Fruit fly (Drosophila melanogaster): Measurements from ENCODE around the gene Zmynd10.
A peak's percentile ranks its signal among the peaks of the same experiment; 100 is the strongest.

Zmynd10 gene

DNA sequence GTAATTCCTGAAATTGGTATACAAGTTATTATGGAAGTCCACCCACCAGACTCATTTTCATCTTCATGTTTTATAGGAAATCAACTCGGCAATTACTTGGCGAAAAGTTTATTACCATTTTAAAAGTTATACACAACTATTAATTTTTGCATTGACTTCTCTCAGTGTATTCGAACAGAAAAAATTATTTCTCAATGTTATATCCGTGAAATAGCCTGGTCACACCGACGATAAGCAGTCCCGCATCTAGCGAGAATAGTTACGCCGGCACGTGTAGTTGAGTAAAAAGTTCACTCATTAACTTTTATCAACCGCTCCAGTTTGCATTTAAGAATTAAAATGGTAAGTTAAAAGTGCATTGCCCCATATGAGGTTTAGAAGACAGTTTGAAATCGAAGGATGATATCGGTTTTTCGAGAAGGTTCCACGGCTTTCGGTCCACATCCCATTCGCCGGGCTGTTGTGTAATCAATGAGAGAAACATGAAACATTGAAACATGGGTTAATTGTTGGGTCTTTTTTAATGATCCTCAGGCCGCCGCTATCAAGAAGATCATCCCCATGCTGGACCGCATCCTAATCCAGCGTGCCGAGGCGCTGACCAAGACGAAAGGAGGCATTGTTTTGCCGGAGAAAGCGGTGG lies 10.3 kb downstream of the Zmynd10 start, which contains the start of gene CG11267 (continued):
- peak; percentile 67 for TF ChIP-seq slp2 (GFP tag; optimal IDR thresholded peaks at IDR 0.05)
- peak; percentile 84 for TF ChIP-seq onecut (GFP tag; IDR thresholded peaks at IDR 0.05)
- TF ChIP-seq HLHmδ (GFP tag; optimal IDR thresholded peaks at IDR 0.05): no peak
- peak; percentile 60 for TF ChIP-seq nom (GFP tag; optimal IDR thresholded peaks at IDR 0.05)
- TF ChIP-seq CG4820 (GFP tag; optimal IDR thresholded peaks at IDR 0.05): peak; percentile 85
- no peak for TF ChIP-seq gcm2 (GFP tag; optimal IDR thresholded peaks at IDR 0.05)
- peak; percentile 71 for TF ChIP-seq CG7987 (GFP tag; optimal IDR thresholded peaks at IDR 0.05)
- peak; percentile 71 for TF ChIP-seq CG6254 (GFP tag; optimal IDR thresholded peaks at IDR 0.05)
- TF ChIP-seq fd3F (GFP tag; optimal IDR thresholded peaks at IDR 0.05): peak; percentile 56
- TF ChIP-seq crol (GFP tag; IDR thresholded peaks at IDR 0.05): 0 out of 2 replicates have a peak, but pooled peaks have one; percentile 14
- no peak for TF ChIP-seq kni (GFP tag; optimal IDR thresholded peaks at IDR 0.05)
- peak; percentile 82 for TF ChIP-seq zen (tag; optimal IDR thresholded peaks at IDR 0.05)
- no peak for TF ChIP-seq crp (GFP tag; optimal IDR thresholded peaks at IDR 0.05)
- TF ChIP-seq pnt (GFP tag; optimal IDR thresholded peaks at IDR 0.05): peak; percentile 80
- TF ChIP-seq BtbVII (GFP tag; optimal IDR thresholded peaks at IDR 0.05): peak; percentile 87
- peak; percentile 70 for TF ChIP-seq Bteb2 (GFP tag; optimal IDR thresholded peaks at IDR 0.05)
- TF ChIP-seq CG10543 (GFP tag; optimal IDR thresholded peaks at IDR 0.05): peak; percentile 91
- TF ChIP-seq fru (optimal IDR thresholded peaks at IDR 0.05): no peak
- peak; percentile 53 for TF ChIP-seq MESR4 (GFP tag; optimal IDR thresholded peaks at IDR 0.05)
- TF ChIP-seq CG12236 (GFP tag; optimal IDR thresholded peaks at IDR 0.05): no peak
- peak; percentile 27 for TF ChIP-seq disco-r (GFP tag; optimal IDR thresholded peaks at IDR 0.05)
- 0 out of 3 replicates have a peak, but pooled peaks have one; percentile 35 for TF ChIP-seq Opbp (GFP tag; IDR thresholded peaks at IDR 0.05; ENCODE audit: partially characterized antibody)
- peak; percentile 70 for TF ChIP-seq CG10274 (GFP tag; optimal IDR thresholded peaks at IDR 0.05)
- peak; percentile 29; the same call in 1 of the 2 replicates for TF ChIP-seq Dip2 (GFP tag; IDR thresholded peaks at IDR 0.05)
- TF ChIP-seq CG5245 (GFP tag; optimal IDR thresholded peaks at IDR 0.05): peak; percentile 77
- peak; percentile 59 for TF ChIP-seq CG30431 (GFP tag; optimal IDR thresholded peaks at IDR 0.05)
- TF ChIP-seq psq (GFP tag; optimal IDR thresholded peaks at IDR 0.05): peak; percentile 1
- peak; percentile 91 for TF ChIP-seq H15 (GFP tag; IDR thresholded peaks at IDR 0.05)
- peak; percentile 62 for TF ChIP-seq trh (GFP tag; optimal IDR thresholded peaks at IDR 0.05)
- TF ChIP-seq CG32767 (GFP tag; IDR thresholded peaks at IDR 0.05): peak; percentile 62
- peak; percentile 73 for TF ChIP-seq CG7786 (GFP tag; optimal IDR thresholded peaks at IDR 0.05)
- TF ChIP-seq CG5180 (GFP tag; optimal IDR thresholded peaks at IDR 0.05): peak; percentile 71
- TF ChIP-seq CG10267 (tag; optimal IDR thresholded peaks at IDR 0.05): peak; percentile 78
- TF ChIP-seq CG18619 (GFP tag; optimal IDR thresholded peaks at IDR 0.05): peak; percentile 73
- TF ChIP-seq nerfin-2 (GFP tag; IDR thresholded peaks at IDR 0.05; ENCODE audit: partially characterized antibody): no peak
- TF ChIP-seq H2.0 (GFP tag; IDR thresholded peaks at IDR 0.05): peak; percentile 90
- TF ChIP-seq CG15073 (GFP tag; optimal IDR thresholded peaks at IDR 0.05): no peak
- TF ChIP-seq CG2116 (GFP tag; optimal IDR thresholded peaks at IDR 0.05): peak; percentile 49
- TF ChIP-seq Ets97D (GFP tag; optimal IDR thresholded peaks at IDR 0.05): peak; percentile 70
- TF ChIP-seq CG8478 (optimal IDR thresholded peaks at IDR 0.05): no peak
- peak; percentile 86 for TF ChIP-seq CG11695 (GFP tag; IDR thresholded peaks at IDR 0.05)
- peak; percentile 59 for TF ChIP-seq Camta (GFP tag; optimal IDR thresholded peaks at IDR 0.05)
- TF ChIP-seq usp (GFP tag; optimal IDR thresholded peaks at IDR 0.05): no peak
- TF ChIP-seq CG8089 (GFP tag; optimal IDR thresholded peaks at IDR 0.05): peak; percentile 65
- peak; percentile 47 for TF ChIP-seq p53 (GFP tag; optimal IDR thresholded peaks at IDR 0.05)
- peak; percentile 94 for TF ChIP-seq ase (GFP tag; IDR thresholded peaks at IDR 0.05)
- peak; percentile 78 for TF ChIP-seq schlank (tag; optimal IDR thresholded peaks at IDR 0.05)
- TF ChIP-seq so (GFP tag; IDR thresholded peaks at IDR 0.05): peak; percentile 93
- TF ChIP-seq NC2α (GFP tag; optimal IDR thresholded peaks at IDR 0.05): no peak
- TF ChIP-seq CG10462 (GFP tag; optimal IDR thresholded peaks at IDR 0.05): no peak
- peak; percentile 67 for TF ChIP-seq az2 (GFP tag; optimal IDR thresholded peaks at IDR 0.05)
